Fruit fly (Drosophila melanogaster) whole organism, pupa: ENCODE data around the gene Cdc16.

Experiments
- CG10348 ChIP-seq: fragments of 200-800 bp; sonication (Bioruptor generic); IDR thresholded peaks from 2 replicates; pipeline ENCODE4 v1.3.6; 2022; ENCODE audit warnings: missing biosample characterization, missing genetic modification characterization
- CG12605 ChIP-seq: fragments of 200-800 bp; sonication (Bioruptor generic); IDR thresholded peaks from 2 replicates; pipeline ENCODE4 v1.3.6; 2022; ENCODE audit warnings: missing biosample characterization, missing genetic modification characterization
- CG17806 ChIP-seq: fragments of 200-800 bp; sonication (Bioruptor generic); optimal IDR thresholded peaks from 2 replicates; lab custom pipeline; 2018; ENCODE audit warnings: missing biosample characterization, mild to moderate bottlenecking, missing genetic modification characterization, moderate library complexity
- CG32121 ChIP-seq: fragments of 200-800 bp; sonication (Bioruptor generic); IDR thresholded peaks from 2 replicates; pipeline ENCODE4 v1.3.6; 2022; ENCODE audit warnings: missing biosample characterization, missing genetic modification characterization
- CG8159 ChIP-seq: fragments of 200-800 bp; sonication (Bioruptor generic); optimal IDR thresholded peaks from 3 replicates; lab custom pipeline; 2018; ENCODE audit warnings: missing biosample characterization, mild to moderate bottlenecking, missing genetic modification characterization, moderate library complexity
- Pif1B ChIP-seq: fragments of 200-800 bp; sonication (Bioruptor generic); optimal IDR thresholded peaks from 3 replicates; lab custom pipeline; 2016; ENCODE audit warnings: missing biosample characterization, missing genetic modification characterization
- fd96Ca ChIP-seq: fragments of 200-800 bp; sonication (Bioruptor generic); IDR thresholded peaks from 3 replicates; pipeline ENCODE4 v1.3.6; 2022; ENCODE audit warnings: missing biosample characterization, missing genetic modification characterization

dm6 chr3R:23283702-23284101 lies 2.7 kb downstream of the Cdc16 start, which contains the start of gene CG6763:
- TF ChIP-seq CG8159 (tag; lab: Kevin White, UChicago) (no peak), CG12605 (GFP tag; lab: Robert Waterston, UW) (no peak), CG32121 (no peak), CG17806 (tag; lab: Kevin White, UChicago) (no peak), fd96Ca (GFP tag; lab: Robert Waterston, UW) (no peak), CG10348 (GFP tag; lab: Robert Waterston, UW) (no peak), Pif1B (GFP tag; lab: Kevin White, UChicago) (no peak)
